Fruit fly (Drosophila melanogaster): ENCODE measurements around the gene Nup35.

Nup35 gene

DNA sequence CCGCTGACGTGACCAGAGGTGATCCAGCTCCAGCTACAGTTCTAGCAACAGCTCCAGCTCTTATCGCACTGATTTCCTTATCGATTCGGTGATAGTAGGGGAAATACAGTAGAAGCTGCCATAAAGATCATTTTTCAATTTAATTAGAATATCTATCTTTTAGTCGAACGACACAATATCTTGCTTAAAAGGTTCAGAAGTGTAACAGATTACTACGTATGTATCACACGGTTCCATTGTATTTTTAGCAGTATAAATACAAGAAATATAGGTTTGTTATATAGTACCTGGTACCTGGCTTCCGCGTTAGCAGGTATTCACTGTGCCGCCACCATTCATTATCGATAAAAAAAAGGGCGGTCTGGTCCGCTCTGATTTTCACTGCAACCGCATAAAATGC lies 3.1 kb upstream of the Nup35 start (continued):
- TF ChIP-seq Xrp1 (GFP tag; IDR thresholded peaks at IDR 0.05) (peak; percentile 81), Myb (GFP tag; optimal IDR thresholded peaks at IDR 0.05) (peak; percentile 48), ERR (GFP tag; optimal IDR thresholded peaks at IDR 0.05) (peak; percentile 54), CG7357 (GFP tag; IDR thresholded peaks at IDR 0.05) (peak; percentile 72), CG3407 (GFP tag; optimal IDR thresholded peaks at IDR 0.05) (peak; percentile 68), pnt (GFP tag; optimal IDR thresholded peaks at IDR 0.05) (peak; percentile 68), Optix (GFP tag; IDR thresholded peaks at IDR 0.05) (peak; percentile 74), CrebB (tag; optimal IDR thresholded peaks at IDR 0.05) (peak; percentile 75), cg (GFP tag; optimal IDR thresholded peaks at IDR 0.05) (no peak), prd (optimal IDR thresholded peaks at IDR 0.05) (no peak), prd (GFP tag; IDR thresholded peaks at IDR 0.05) (peak; percentile 85; the same call in 2 of the 3 replicates), CG17612 (GFP tag; IDR thresholded peaks at IDR 0.05) (no peak), onecut (GFP tag; IDR thresholded peaks at IDR 0.05) (peak; percentile 67), ken (GFP tag; IDR thresholded peaks at IDR 0.05) (peak; percentile 76), Dll (GFP tag; IDR thresholded peaks at IDR 0.05; ENCODE audit: partially characterized antibody) (no peak), CG3065 (GFP tag; optimal IDR thresholded peaks at IDR 0.05) (no peak), pros (GFP tag; optimal IDR thresholded peaks at IDR 0.05) (no peak), trem (tag; optimal IDR thresholded peaks at IDR 0.05) (peak; percentile 56), GATAe (GFP tag; conservative IDR thresholded peaks at IDR 0.05) (peak; percentile 91), CG12236 (GFP tag; optimal IDR thresholded peaks at IDR 0.05) (no peak), Side (GFP tag; optimal IDR thresholded peaks at IDR 0.05) (peak; percentile 66), CG13123 (GFP tag; optimal IDR thresholded peaks at IDR 0.05) (peak; percentile 46), bsh (GFP tag; optimal IDR thresholded peaks at IDR 0.05) (peak in 1 of 2 experiments; percentile 90), CG14014 (GFP tag; IDR thresholded peaks at IDR 0.05) (peak; percentile 73; the same call in 1 of the 2 replicates), CG43689 (GFP tag; IDR thresholded peaks at IDR 0.05) (peak; percentile 44; the same call in 1 of the 2 replicates), CG12769 (tag; optimal IDR thresholded peaks at IDR 0.05) (peak; percentile 87), CG8765 (GFP tag; IDR thresholded peaks at IDR 0.05) (0 out of 2 replicates have a peak, but pooled peaks have one; percentile 40), Meics (GFP tag; optimal IDR thresholded peaks at IDR 0.05) (peak; percentile 84), Dp (GFP tag; optimal IDR thresholded peaks at IDR 0.05) (no peak), wdn (GFP tag; IDR thresholded peaks at IDR 0.05) (0 out of 2 replicates have a peak, but pooled peaks have one; percentile 21), nerfin-1 (tag; optimal IDR thresholded peaks at IDR 0.05) (peak; percentile 81), Drgx (GFP tag; IDR thresholded peaks at IDR 0.05) (peak; percentile 52; the same call in 1 of the 2 replicates), abd-A (tag; optimal IDR thresholded peaks at IDR 0.05) (no peak), CG10366 (GFP tag; IDR thresholded peaks at IDR 0.05) (peak; percentile 80), pita (GFP tag; optimal IDR thresholded peaks at IDR 0.05) (no peak), bowl (GFP tag; IDR thresholded peaks at IDR 0.05) (peak; percentile 20; the same call in 1 of the 2 replicates), tna (GFP tag; IDR thresholded peaks at IDR 0.05; ENCODE audit: partially characterized antibody) (no peak), ab (GFP tag; optimal IDR thresholded peaks at IDR 0.05) (no peak), Bdp1 (GFP tag; optimal IDR thresholded peaks at IDR 0.05) (peak; percentile 66), CG6175 (GFP tag; IDR thresholded peaks at IDR 0.05) (no peak), HHEX (GFP tag; optimal IDR thresholded peaks at IDR 0.05) (peak; percentile 78), CG4707 (GFP tag; optimal IDR thresholded peaks at IDR 0.05) (peak; percentile 44), CG15696 (tag; optimal IDR thresholded peaks at IDR 0.05) (peak; percentile 71), CG16813 (GFP tag; IDR thresholded peaks at IDR 0.05; ENCODE audit: partially characterized antibody) (no peak), ham (GFP tag; IDR thresholded peaks at IDR 0.05) (no peak), NC2β (GFP tag; optimal IDR thresholded peaks at IDR 0.05) (peak; percentile 67), CG1792 (GFP tag; optimal IDR thresholded peaks at IDR 0.05) (peak; percentile 58), CG17361 (GFP tag; IDR thresholded peaks at IDR 0.05) (peak; percentile 82), CG11398 (GFP tag; optimal IDR thresholded peaks at IDR 0.05) (no peak), rib (GFP tag; IDR thresholded peaks at IDR 0.05) (peak; percentile 60; the same call in 1 of the 2 replicates), run (tag; optimal IDR thresholded peaks at IDR 0.05) (peak; percentile 71)

Data from whole organism, embryonic.